Fruit fly (Drosophila melanogaster) whole organism, wandering third instar larva: Measurements from ENCODE around the gene CG12078.

Experiments used
- Abd-B ChIP-seq: fragments of >200 bp; optimal IDR thresholded peaks from 2 replicates; lab custom pipeline; 2017; ENCODE audit warnings: missing biosample characterization, missing genetic modification characterization
- CG32264 ChIP-seq: fragments of 200-800 bp; sonication (Bioruptor generic); optimal IDR thresholded peaks from 2 replicates; lab custom pipeline; 2016; ENCODE audit warnings: missing biosample characterization, missing genetic modification characterization
- CG9705 ChIP-seq: fragments of 200-800 bp; sonication (Bioruptor generic); optimal IDR thresholded peaks from 2 replicates; lab custom pipeline; 2018; ENCODE audit warnings: missing biosample characterization, mild to moderate bottlenecking, missing genetic modification characterization
- CrebA ChIP-seq: fragments of 200-800 bp; sonication (Bioruptor generic); optimal IDR thresholded peaks from 2 replicates; lab custom pipeline; 2016; ENCODE audit warnings: missing biosample characterization, mild to moderate bottlenecking, missing genetic modification characterization, borderline replicate concordance
- Dfd ChIP-seq: fragments of >200 bp; optimal IDR thresholded peaks from 2 replicates; lab custom pipeline; 2017; ENCODE audit warnings: missing biosample characterization, missing genetic modification characterization
- Dif ChIP-seq: fragments of 200-275, 200-300 bp; sonication (Bioruptor generic); optimal IDR thresholded peaks from 2 replicates; lab custom pipeline; 2018; ENCODE audit warnings: missing biosample characterization, missing genetic modification characterization; ENCODE audit not compliant: partially characterized antibody
- GATAd ChIP-seq: sonication (Bioruptor generic); optimal IDR thresholded peaks from 2 replicates; lab custom pipeline; 2016; ENCODE audit warnings: missing biosample characterization, missing genetic modification characterization
- HLH106 ChIP-seq: fragments of 200-800 bp; optimal IDR thresholded peaks from 3 replicates; lab custom pipeline; 2019; ENCODE audit warnings: missing biosample characterization, mild to moderate bottlenecking, missing genetic modification characterization, moderate library complexity
- Hnf4 ChIP-seq: fragments of 200-800 bp; sonication (Bioruptor generic); optimal IDR thresholded peaks from 2 replicates; lab custom pipeline; 2016; ENCODE audit warnings: missing biosample characterization, mild to moderate bottlenecking, missing genetic modification characterization
- Hr78 ChIP-seq: fragments of >200 bp; optimal IDR thresholded peaks from 2 replicates; lab custom pipeline; 2017; ENCODE audit warnings: missing biosample characterization, missing genetic modification characterization
- Hr83 ChIP-seq: fragments of 200-300 bp; sonication (Bioruptor generic); optimal IDR thresholded peaks from 2 replicates; lab custom pipeline; 2016; ENCODE audit warnings: missing biosample characterization, mild to moderate bottlenecking, missing genetic modification characterization, moderate library complexity; ENCODE audit not compliant: poor library complexity, severe bottlenecking
- Jra ChIP-seq: sonication (Bioruptor generic); optimal IDR thresholded peaks from 2 replicates; lab custom pipeline; 2016; ENCODE audit warnings: missing biosample characterization, missing genetic modification characterization
- Mio ChIP-seq: sonication (Bioruptor generic); optimal IDR thresholded peaks from 2 replicates; lab custom pipeline; 2016; ENCODE audit warnings: missing biosample characterization, missing genetic modification characterization
- Myc ChIP-seq: fragments of >200 bp; optimal IDR thresholded peaks from 2 replicates; lab custom pipeline; 2017
- N ChIP-seq: fragments of >200 bp; optimal IDR thresholded peaks from 2 replicates; lab custom pipeline; 2018; ENCODE audit warnings: missing biosample characterization, missing external identifiers, missing genetic modification characterization
- OdsH ChIP-seq: fragments of 200-800 bp; sonication (Bioruptor generic); optimal IDR thresholded peaks from 2 replicates; lab custom pipeline; 2016; ENCODE audit warnings: missing biosample characterization, mild to moderate bottlenecking, missing genetic modification characterization
- Rel ChIP-seq, 2 experiments: fragments of 200-800 bp; sonication (Bioruptor generic) in 1 of 2; optimal IDR thresholded peaks; 2 replicates in 1 of 2; 3 replicates in 1 of 2; lab custom pipeline; 2016 to 2019; ENCODE audit warnings: mild to moderate bottlenecking in 2 of 2, missing biosample characterization in 2 of 2, missing genetic modification characterization in 2 of 2, moderate library complexity in 1 of 2
- Sp1 ChIP-seq: fragments of 200-800 bp; sonication (Bioruptor generic); optimal IDR thresholded peaks from 3 replicates; lab custom pipeline; 2019; ENCODE audit warnings: missing biosample characterization, mild to moderate bottlenecking, missing genetic modification characterization, moderate library complexity
- Vsx2 ChIP-seq: fragments of 200-300, 225-300 bp; sonication (Bioruptor generic); optimal IDR thresholded peaks from 2 replicates; lab custom pipeline; 2018; ENCODE audit warnings: missing biosample characterization, missing genetic modification characterization; ENCODE audit not compliant: partially characterized antibody
- br ChIP-seq: fragments of 200-800 bp; sonication (Bioruptor generic); optimal IDR thresholded peaks from 2 replicates; lab custom pipeline; 2016; ENCODE audit warnings: missing biosample characterization, missing genetic modification characterization
- brk ChIP-seq: fragments of 200-800 bp; sonication (Bioruptor generic); optimal IDR thresholded peaks from 2 replicates; lab custom pipeline; 2016; ENCODE audit warnings: missing biosample characterization, mild to moderate bottlenecking, missing genetic modification characterization
- dl ChIP-seq, 2 experiments: fragments of 175-275, 200-275 bp in 1 of 2; fragments of 200-275 bp in 1 of 2; sonication (Bioruptor generic); optimal IDR thresholded peaks; lab custom pipeline; 2018; ENCODE audit warnings: mild to moderate bottlenecking in 2 of 2, missing biosample characterization in 2 of 2, missing genetic modification characterization in 2 of 2, moderate library complexity in 2 of 2; ENCODE audit not compliant: partially characterized antibody in 2 of 2, insufficient read depth in 1 of 2
- dmrt93B ChIP-seq: fragments of 200-800 bp; sonication (Bioruptor generic); optimal IDR thresholded peaks from 2 replicates; lab custom pipeline; 2018; ENCODE audit warnings: missing biosample characterization, mild to moderate bottlenecking, missing genetic modification characterization
- dsf ChIP-seq: sonication (Bioruptor generic); optimal IDR thresholded peaks from 2 replicates; lab custom pipeline; 2016; ENCODE audit warnings: missing biosample characterization, missing genetic modification characterization, borderline replicate concordance
- ey ChIP-seq: fragments of 200-800 bp; sonication (Bioruptor generic); optimal IDR thresholded peaks from 2 replicates; lab custom pipeline; 2016; ENCODE audit warnings: missing biosample characterization, missing genetic modification characterization
- foxo ChIP-seq, 2 experiments: fragments of 200-800 bp; sonication (Bioruptor generic); optimal IDR thresholded peaks; 2 replicates in 1 of 2; 3 replicates in 1 of 2; lab custom pipeline; 2016 to 2017; ENCODE audit warnings: missing biosample characterization in 2 of 2, missing genetic modification characterization in 2 of 2
- fru ChIP-seq: fragments of 200-800 bp; sonication (Bioruptor generic); optimal IDR thresholded peaks from 3 replicates; lab custom pipeline; 2016; ENCODE audit warnings: missing biosample characterization, mild to moderate bottlenecking, missing genetic modification characterization
- h ChIP-seq: fragments of 200-800 bp; sonication (Bioruptor generic); optimal IDR thresholded peaks from 3 replicates; lab custom pipeline; 2016; ENCODE audit warnings: missing biosample characterization, mild to moderate bottlenecking, missing genetic modification characterization
- jim ChIP-seq: fragments of 175-275, 200-325 bp; sonication (Bioruptor generic); optimal IDR thresholded peaks from 2 replicates; lab custom pipeline; 2016; ENCODE audit warnings: missing biosample characterization, mild to moderate bottlenecking, missing genetic modification characterization
- lola ChIP-seq: fragments of >200 bp; optimal IDR thresholded peaks from 2 replicates; lab custom pipeline; 2017; ENCODE audit warnings: missing biosample characterization, missing genetic modification characterization
- pan ChIP-seq: fragments of >200 bp; optimal IDR thresholded peaks from 2 replicates; lab custom pipeline; 2017
- psq ChIP-seq: fragments of 200-800 bp; sonication (Bioruptor generic); optimal IDR thresholded peaks from 3 replicates; lab custom pipeline; 2017; ENCODE audit warnings: missing biosample characterization, mild to moderate bottlenecking, missing genetic modification characterization, moderate library complexity
- rgr ChIP-seq: fragments of 200-800 bp; sonication (Bioruptor generic); optimal IDR thresholded peaks from 3 replicates; lab custom pipeline; 2016; ENCODE audit warnings: missing biosample characterization, mild to moderate bottlenecking, missing genetic modification characterization
- sage ChIP-seq: fragments of 200-800 bp; sonication (Bioruptor generic); optimal IDR thresholded peaks from 2 replicates; lab custom pipeline; 2016; ENCODE audit warnings: missing biosample characterization, mild to moderate bottlenecking, missing genetic modification characterization
- sv ChIP-seq: fragments of 200-800 bp; sonication (Bioruptor generic); optimal IDR thresholded peaks from 3 replicates; lab custom pipeline; 2016; ENCODE audit warnings: missing biosample characterization, missing genetic modification characterization
- tai ChIP-seq: sonication (Bioruptor generic); optimal IDR thresholded peaks from 2 replicates; lab custom pipeline; 2016; ENCODE audit warnings: missing biosample characterization, missing genetic modification characterization
- usp ChIP-seq: fragments of >200 bp; optimal IDR thresholded peaks from 2 replicates; lab custom pipeline; 2017; ENCODE audit warnings: missing biosample characterization, missing genetic modification characterization
- woc ChIP-seq: sonication (Bioruptor generic); optimal IDR thresholded peaks from 2 replicates; lab custom pipeline; 2016; ENCODE audit warnings: missing biosample characterization, mild to moderate bottlenecking, missing genetic modification characterization

CG12078 gene

dm6 chr3L:3261642-3262041 is 17.5 kb upstream of the CG12078 start:
- TF ChIP-seq tai: no peak
- TF ChIP-seq br (GFP tag; lab: Kevin White, UChicago): no peak
- no peak for TF ChIP-seq h
- TF ChIP-seq HLH106: no peak
- TF ChIP-seq sage: no peak
- no peak for TF ChIP-seq woc (GFP tag; lab: Kevin White, UChicago)
- no peak for TF ChIP-seq pan
- no peak for TF ChIP-seq Mio
- no peak for TF ChIP-seq OdsH (GFP tag; lab: Kevin White, UChicago)
- TF ChIP-seq rgr: no peak

DNA sequence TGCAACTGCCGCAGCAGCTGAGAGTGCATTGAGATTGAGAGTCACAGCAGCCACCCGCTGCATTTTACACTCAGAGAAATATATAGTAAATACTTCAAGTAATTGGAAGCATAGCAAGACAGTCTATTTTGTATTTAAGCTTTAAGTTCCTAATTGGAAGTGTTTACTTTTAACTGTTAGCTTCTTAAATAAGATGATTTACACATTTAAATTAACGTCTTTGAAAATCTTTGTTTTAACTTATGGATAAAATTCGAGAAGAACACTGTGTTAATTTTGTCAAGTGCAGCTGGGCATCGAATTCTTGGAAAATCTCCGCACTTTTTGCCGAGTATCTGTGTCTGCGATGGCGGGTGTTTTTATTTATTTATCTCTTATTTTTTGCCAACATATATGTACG is 15.6 kb upstream of the CG12078 start:
- TF ChIP-seq Sp1 (GFP tag; lab: Kevin White, UChicago) (peak; percentile 67), fru (peak; percentile 56), Hr78 (GFP tag; lab: Kevin White, UChicago) (no peak), brk (no peak), pan (no peak), Dif (GFP tag; lab: Kevin White, UChicago) (no peak), CrebA (GFP tag; lab: Kevin White, UChicago) (no peak), foxo (GFP tag; optimal IDR thresholded peaks at IDR 0.05; lab: Kevin White, UChicago) (peak in 1 of 2 experiments; percentile 75), ey (GFP tag; lab: Kevin White, UChicago) (peak; percentile 68), dsf (GFP tag; lab: Kevin White, UChicago) (no peak), lola (GFP tag; lab: Kevin White, UChicago) (no peak), Vsx2 (no peak), usp (GFP tag; lab: Kevin White, UChicago) (no peak), Mio (no peak), br (GFP tag; lab: Kevin White, UChicago) (peak; percentile 71), dmrt93B (GFP tag; lab: Kevin White, UChicago) (peak; percentile 24), CG32264 (GFP tag; lab: Kevin White, UChicago) (peak; percentile 8), woc (GFP tag; lab: Kevin White, UChicago) (peak; percentile 30), GATAd (GFP tag; lab: Kevin White, UChicago) (no peak), dl (GFP tag; optimal IDR thresholded peaks at IDR 0.05; lab: Kevin White, UChicago; ENCODE audit: insufficient read depth in 1 of 2, partially characterized antibody in 2 of 2) (no peak), Dfd (no peak), HLH106 (peak; percentile 81), rgr (peak; percentile 65), OdsH (GFP tag; lab: Kevin White, UChicago) (peak; percentile 67), Hnf4 (GFP tag; lab: Kevin White, UChicago) (peak; percentile 57), psq (GFP tag; lab: Kevin White, UChicago) (peak; percentile 51), CG9705 (peak; percentile 21), h (peak; percentile 81), sv (GFP tag; lab: Kevin White, UChicago) (no peak), sage (peak; percentile 15), Myc (lab: Kevin White, UChicago) (no peak), Abd-B (no peak), tai (no peak), N (no peak), Hr83 (GFP tag; lab: Kevin White, UChicago) (no peak), Jra (GFP tag; lab: Kevin White, UChicago) (no peak), jim (GFP tag; lab: Kevin White, UChicago) (no peak), Rel (GFP tag; optimal IDR thresholded peaks at IDR 0.05; lab: Kevin White, UChicago) (no peak), Rel (tag; optimal IDR thresholded peaks at IDR 0.05; lab: Kevin White, UChicago) (no peak)
- TF ChIP-seq, all 38 proteins: peak for 16

DNA sequence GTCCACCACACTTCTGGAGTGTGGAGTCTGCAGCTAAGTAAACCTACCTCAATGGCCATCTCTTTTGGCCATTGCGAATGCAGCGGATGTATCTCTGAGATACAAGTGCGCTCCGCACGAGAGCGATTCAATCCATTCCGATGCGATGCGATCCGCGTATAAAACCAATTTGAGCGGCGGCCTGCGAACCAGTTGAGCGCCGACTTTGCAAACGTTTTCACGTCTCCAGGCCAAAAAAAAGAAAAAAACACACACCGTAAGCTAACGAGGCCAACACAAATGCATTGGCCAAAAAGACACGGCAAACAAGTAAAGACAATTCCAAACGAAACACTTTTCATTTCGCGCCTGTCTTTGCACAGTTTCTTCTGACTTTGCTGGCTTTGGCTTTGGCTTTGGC is 13.6 kb upstream of the CG12078 start, which contains the start of gene ckd:
TSS of gene ckd (plus strand) at position 189 of the 400 bp plus-strand sequence.
- peak; percentile 71 for TF ChIP-seq Dif (GFP tag; lab: Kevin White, UChicago)
- no peak for TF ChIP-seq jim (GFP tag; lab: Kevin White, UChicago)
- TF ChIP-seq Vsx2: peak; percentile 38
- no peak for TF ChIP-seq woc (GFP tag; lab: Kevin White, UChicago)
- TF ChIP-seq Sp1 (GFP tag; lab: Kevin White, UChicago): peak; percentile 14
- TF ChIP-seq sv (GFP tag; lab: Kevin White, UChicago): no peak
- peak; percentile 1 for TF ChIP-seq fru
- no peak for TF ChIP-seq foxo (GFP tag; optimal IDR thresholded peaks at IDR 0.05; lab: Kevin White, UChicago)
- no peak for TF ChIP-seq Abd-B
- TF ChIP-seq OdsH (GFP tag; lab: Kevin White, UChicago): peak; percentile 32
- peak; percentile 5 for TF ChIP-seq CrebA (GFP tag; lab: Kevin White, UChicago)
- TF ChIP-seq dl (GFP tag; optimal IDR thresholded peaks at IDR 0.05; lab: Kevin White, UChicago; ENCODE audit: insufficient read depth in 1 of 2, partially characterized antibody in 2 of 2): peak; percentile 59 to 66
